Worm (Caenorhabditis elegans): ENCODE results near the gene col-103.

ce11 chrIV:773580-773979 is 10.1 kb upstream of the col-103 start:
- TF ChIP-seq pha-4 (tag; optimal IDR thresholded peaks at IDR 0.05) (no peak), unc-62 (GFP tag; optimal IDR thresholded peaks at IDR 0.05) (no peak)

Measured in whole organism, mixed stage, embryonic.